Worm (Caenorhabditis elegans) whole organism, mixed stage, embryonic: Measurements from ENCODE around the gene ins-14.
A peak's percentile ranks its signal among the peaks of the same experiment; 100 is the strongest.

Experiments used
- M03D4.4 ChIP-seq: sonication (generic microtip); optimal IDR thresholded peaks from 2 replicates; lab custom pipeline; 2017; ENCODE audit warnings: mild to moderate bottlenecking, missing genetic modification characterization, missing compliant biosample characterization
- bed-3 ChIP-seq: fragments of 200-800 bp; sonication (Bioruptor generic); optimal IDR thresholded peaks from 3 replicates; lab custom pipeline; 2018; ENCODE audit warnings: mild to moderate bottlenecking, missing genetic modification characterization, moderate library complexity, missing compliant biosample characterization
- blmp-1 ChIP-seq: fragments of 150-350 bp; optimal IDR thresholded peaks from 2 replicates; lab custom pipeline; 2014; ENCODE audit warnings: missing biosample characterization, missing genetic modification characterization
- ceh-39 ChIP-seq: fragments of 150-350 bp; optimal IDR thresholded peaks from 2 replicates; lab custom pipeline; 2014; ENCODE audit warnings: missing biosample characterization, missing genetic modification characterization
- ceh-43 ChIP-seq: fragments of 200-800 bp; sonication (Bioruptor generic); optimal IDR thresholded peaks from 2 replicates; lab custom pipeline; 2018; ENCODE audit warnings: mild to moderate bottlenecking, missing genetic modification characterization, moderate library complexity, missing compliant biosample characterization
- ceh-83 ChIP-seq: fragments of 200-800 bp; sonication (Bioruptor generic); optimal IDR thresholded peaks from 2 replicates; lab custom pipeline; 2018; ENCODE audit warnings: mild to moderate bottlenecking, missing genetic modification characterization, missing compliant biosample characterization
- ces-1 ChIP-seq: fragments of 150-350 bp; optimal IDR thresholded peaks from 2 replicates; lab custom pipeline; 2014; ENCODE audit warnings: missing biosample characterization, missing genetic modification reagents, missing genetic modification characterization
- cnd-1 ChIP-seq: fragments of 200-800 bp; sonication (Bioruptor generic); optimal IDR thresholded peaks from 2 replicates; lab custom pipeline; 2018; ENCODE audit warnings: mild to moderate bottlenecking, missing genetic modification characterization, missing compliant biosample characterization
- drap-1 ChIP-seq: fragments of 200-800 bp; sonication (Bioruptor generic); optimal IDR thresholded peaks from 3 replicates; lab custom pipeline; 2018; ENCODE audit warnings: mild to moderate bottlenecking, missing genetic modification characterization, missing compliant biosample characterization
- elt-1 ChIP-seq: sonication (generic microtip); optimal IDR thresholded peaks from 2 replicates; lab custom pipeline; 2017; ENCODE audit warnings: missing genetic modification characterization, mild to moderate bottlenecking, missing compliant biosample characterization, antibody characterized with exemption, moderate library complexity, borderline replicate concordance; ENCODE audit not compliant: insufficient read depth
- elt-3 ChIP-seq: fragments of 150-350 bp; optimal IDR thresholded peaks from 2 replicates; lab custom pipeline; 2014; ENCODE audit warnings: missing biosample characterization, missing genetic modification characterization
- flh-1 ChIP-seq: fragments of 200-800 bp; sonication (Bioruptor generic); optimal IDR thresholded peaks from 2 replicates; lab custom pipeline; 2018; ENCODE audit warnings: mild to moderate bottlenecking, missing genetic modification characterization, moderate library complexity, missing compliant biosample characterization
- lin-13 ChIP-seq: fragments of 150-350 bp; optimal IDR thresholded peaks from 2 replicates; lab custom pipeline; 2014; ENCODE audit warnings: missing biosample characterization, missing genetic modification characterization
- lin-32 ChIP-seq: fragments of 200-800 bp; sonication (Bioruptor generic); optimal IDR thresholded peaks from 2 replicates; lab custom pipeline; 2018; ENCODE audit warnings: mild to moderate bottlenecking, missing genetic modification characterization, missing compliant biosample characterization
- lsy-2 ChIP-seq: fragments of 150-350 bp; optimal IDR thresholded peaks from 2 replicates; lab custom pipeline; 2014; ENCODE audit warnings: missing biosample characterization, missing genetic modification characterization
- mab-5 ChIP-seq: fragments of 150-350 bp; optimal IDR thresholded peaks from 2 replicates; lab custom pipeline; 2014; ENCODE audit warnings: missing biosample characterization, missing genetic modification characterization
- mep-1 ChIP-seq: fragments of 150-350 bp; optimal IDR thresholded peaks from 2 replicates; lab custom pipeline; 2017; ENCODE audit warnings: missing biosample characterization, missing genetic modification reagents, missing genetic modification characterization, inconsistent platforms
- mls-2 ChIP-seq: sonication (generic microtip); optimal IDR thresholded peaks from 2 replicates; lab custom pipeline; 2016; ENCODE audit warnings: mild to moderate bottlenecking, missing genetic modification characterization, moderate library complexity, missing compliant biosample characterization
- nhr-2 ChIP-seq: fragments of 150-350 bp; optimal IDR thresholded peaks from 2 replicates; lab custom pipeline; 2014; ENCODE audit warnings: missing biosample characterization, missing genetic modification characterization
- nhr-237 ChIP-seq: fragments of 150-350 bp; optimal IDR thresholded peaks from 2 replicates; lab custom pipeline; 2014; ENCODE audit warnings: missing biosample characterization, missing genetic modification characterization
- nhr-28 ChIP-seq: fragments of 150-350 bp; optimal IDR thresholded peaks from 2 replicates; lab custom pipeline; 2014; ENCODE audit warnings: missing biosample characterization, missing genetic modification characterization
- nhr-76 ChIP-seq: sonication (generic microtip); optimal IDR thresholded peaks from 2 replicates; lab custom pipeline; 2017; ENCODE audit warnings: missing biosample characterization, missing genetic modification characterization
- pha-4 ChIP-seq: fragments of 150-350 bp; optimal IDR thresholded peaks from 2 replicates; lab custom pipeline; 2018; ENCODE audit warnings: missing biosample characterization, missing genetic modification reagents, missing genetic modification characterization
- sem-2 ChIP-seq: fragments of 200-800 bp; sonication (Bioruptor generic); optimal IDR thresholded peaks from 2 replicates; lab custom pipeline; 2018; ENCODE audit warnings: mild to moderate bottlenecking, missing genetic modification characterization, missing compliant biosample characterization
- sptf-1 ChIP-seq: sonication (generic microtip); optimal IDR thresholded peaks from 2 replicates; lab custom pipeline; 2017; ENCODE audit warnings: mild to moderate bottlenecking, missing genetic modification characterization, moderate library complexity, missing compliant biosample characterization
- tbx-8 ChIP-seq: fragments of 200-800 bp; sonication (Bioruptor generic); optimal IDR thresholded peaks from 2 replicates; lab custom pipeline; 2018; ENCODE audit warnings: mild to moderate bottlenecking, missing genetic modification characterization, moderate library complexity, missing compliant biosample characterization
- unc-120 ChIP-seq: sonication (generic microtip); optimal IDR thresholded peaks from 2 replicates; lab custom pipeline; 2017; ENCODE audit warnings: missing genetic modification characterization, missing compliant biosample characterization; ENCODE audit not compliant: poor library complexity, severe bottlenecking
- unc-39 ChIP-seq: fragments of 150-350 bp; optimal IDR thresholded peaks from 2 replicates; lab custom pipeline; 2014; ENCODE audit warnings: missing biosample characterization, missing genetic modification characterization
- unc-62 ChIP-seq: fragments of 150-350 bp; optimal IDR thresholded peaks from 2 replicates; lab custom pipeline; 2014; ENCODE audit warnings: missing biosample characterization, missing genetic modification reagents, missing genetic modification characterization
- zip-8 ChIP-seq: fragments of 150-350 bp; optimal IDR thresholded peaks from 2 replicates; lab custom pipeline; 2014; ENCODE audit warnings: missing biosample characterization, missing genetic modification characterization
- ztf-11 ChIP-seq: fragments of 150-350 bp; optimal IDR thresholded peaks from 2 replicates; lab custom pipeline; 2014; ENCODE audit warnings: missing biosample characterization, missing genetic modification characterization

The ins-14 gene

ce11 chrII:6726814-6727213, 18.8 kb downstream of the ins-14 start:
- peak; percentile 61 for TF ChIP-seq unc-62 (GFP tag; lab: Kevin White, UChicago)
- no peak for TF ChIP-seq ceh-83 (GFP tag; lab: Kevin White, UChicago)
- peak; percentile 11 for TF ChIP-seq ces-1 (GFP tag; lab: Kevin White, UChicago)
- TF ChIP-seq nhr-2 (tag; lab: Kevin White, UChicago): no peak

ce11 chrII:6721581-6721980, 24.0 kb downstream of the ins-14 start:
- TF ChIP-seq mep-1 (peak; percentile 5), zip-8 (no peak), blmp-1 (no peak), bed-3 (GFP tag; lab: Kevin White, UChicago) (peak; percentile 34), nhr-28 (tag; lab: Kevin White, UChicago) (no peak), unc-120 (peak; percentile 41), M03D4.4 (tag; lab: Kevin White, UChicago) (peak; percentile 52), drap-1 (GFP tag; lab: Kevin White, UChicago) (peak; percentile 30), unc-39 (peak; percentile 48), sptf-1 (tag; lab: Kevin White, UChicago) (peak; percentile 42), ztf-11 (no peak)

DNA sequence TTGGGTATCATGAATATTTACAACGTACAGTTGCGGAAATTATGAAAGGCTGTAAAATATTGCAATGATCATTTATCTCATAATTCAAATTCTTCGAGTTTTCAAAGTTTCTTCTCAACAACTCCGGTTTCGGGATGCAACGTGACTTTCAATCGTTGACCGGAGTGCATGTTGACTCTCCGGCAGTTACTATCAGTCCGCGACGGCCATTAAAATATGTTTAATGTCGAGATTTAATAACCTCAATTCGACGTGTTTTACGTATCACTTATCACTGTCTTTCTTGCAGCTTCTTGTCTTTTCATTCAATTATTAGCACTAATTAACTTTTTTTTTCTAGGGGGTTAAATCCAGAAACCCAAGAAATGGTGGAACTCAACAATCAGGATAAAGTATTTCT, 27.4 kb downstream of the ins-14 start, which contains the start of gene tsp-10:
tsp-10 (plus strand) TSS at position 366 of the 400 bp plus-strand sequence.
- TF ChIP-seq zip-8 (no peak), mls-2 (no peak), elt-1 (no peak), drap-1 (GFP tag; lab: Kevin White, UChicago) (no peak)
- TF ChIP-seq, all 35 proteins: peak for 0

- TF ChIP-seq nhr-237 (tag; lab: Kevin White, UChicago): no peak
- TF ChIP-seq elt-3 (tag; lab: Kevin White, UChicago): no peak
- no peak for TF ChIP-seq mls-2
- TF ChIP-seq flh-1 (GFP tag; lab: Kevin White, UChicago): no peak
- no peak for TF ChIP-seq pha-4 (tag; lab: Kevin White, UChicago)
- no peak for TF ChIP-seq lin-13 (tag; lab: Kevin White, UChicago)
- TF ChIP-seq cnd-1 (tag; lab: Kevin White, UChicago): no peak
- no peak for TF ChIP-seq ceh-43 (GFP tag; lab: Kevin White, UChicago)
- TF ChIP-seq bed-3 (GFP tag; lab: Kevin White, UChicago): no peak
- no peak for TF ChIP-seq sem-2 (GFP tag; lab: Kevin White, UChicago)
- no peak for TF ChIP-seq nhr-2 (tag; lab: Kevin White, UChicago)
- TF ChIP-seq ztf-11: no peak
- no peak for TF ChIP-seq tbx-8
- TF ChIP-seq nhr-76 (tag; lab: Kevin White, UChicago): no peak
- no peak for TF ChIP-seq unc-62 (GFP tag; lab: Kevin White, UChicago)
- TF ChIP-seq ceh-39 (tag; lab: Kevin White, UChicago): no peak
- TF ChIP-seq zip-8: no peak
- TF ChIP-seq mab-5 (tag; lab: Kevin White, UChicago): no peak
- no peak for TF ChIP-seq ceh-83 (GFP tag; lab: Kevin White, UChicago)
- no peak for TF ChIP-seq drap-1 (GFP tag; lab: Kevin White, UChicago)
- TF ChIP-seq, all 35 proteins: peak for 0
Observed at ce11 chrII:6716638-6717037, 29.0 kb downstream of the ins-14 start, which contains the start of the genes T14B4.5 and T14B4.20. T14B4.5 (plus strand) TSS chrII:6716863. T14B4.20 (plus strand) TSS chrII:6716901.

DNA sequence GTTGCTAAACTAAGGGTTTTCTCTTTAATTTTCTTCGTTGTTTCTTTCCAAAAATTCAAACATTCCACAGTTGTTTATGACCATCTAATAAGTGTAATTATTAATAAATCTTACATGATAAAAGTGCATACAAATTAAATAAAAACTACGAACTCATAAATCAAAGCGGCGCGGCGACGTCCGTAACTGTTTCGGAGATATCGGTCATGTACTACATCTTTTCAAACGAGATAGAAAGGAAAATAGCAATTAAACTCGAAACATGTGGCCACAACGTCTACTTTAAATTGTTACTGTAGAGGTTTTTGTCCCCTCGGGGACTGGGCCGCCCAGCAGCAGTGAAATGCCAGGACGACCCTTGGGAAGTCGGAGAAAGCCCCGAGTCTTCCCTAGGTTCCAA, 29.8 kb downstream of the ins-14 start:
- TF ChIP-seq lsy-2 (no peak), elt-3 (tag; lab: Kevin White, UChicago) (no peak), blmp-1 (no peak), lin-32 (no peak), pha-4 (tag; lab: Kevin White, UChicago) (no peak), ceh-39 (tag; lab: Kevin White, UChicago) (no peak), ceh-83 (GFP tag; lab: Kevin White, UChicago) (no peak), nhr-28 (tag; lab: Kevin White, UChicago) (no peak), flh-1 (GFP tag; lab: Kevin White, UChicago) (no peak), drap-1 (GFP tag; lab: Kevin White, UChicago) (no peak), sem-2 (GFP tag; lab: Kevin White, UChicago) (no peak), nhr-76 (tag; lab: Kevin White, UChicago) (no peak), tbx-8 (no peak)
